Fruit fly (Drosophila melanogaster): ENCODE measurements around the gene Cortactin.

Cortactin gene

DNA sequence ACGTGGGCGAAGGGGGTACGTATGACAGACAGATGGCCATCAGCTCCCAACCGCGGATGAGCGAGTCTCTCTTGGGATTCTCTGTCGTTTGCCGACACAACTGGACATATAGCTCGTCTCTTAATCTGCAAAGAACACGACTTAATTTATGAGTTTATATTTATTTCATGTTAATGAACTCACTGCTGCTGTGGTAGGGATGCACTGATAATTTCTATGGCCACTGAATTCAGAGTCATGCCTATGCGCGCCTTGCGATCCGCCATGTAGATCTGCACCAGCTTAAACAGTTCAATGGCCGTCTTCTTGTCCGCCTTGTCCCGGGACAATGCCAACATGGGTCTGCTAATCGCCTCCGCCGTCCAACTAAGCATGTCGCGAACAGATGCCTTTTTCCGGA, 20.7 kb upstream of the Cortactin start:
- TF ChIP-seq CG32121 (GFP tag; IDR thresholded peaks at IDR 0.05) (no peak), EcR (GFP tag; optimal IDR thresholded peaks at IDR 0.05) (peak; percentile 87)

DNA sequence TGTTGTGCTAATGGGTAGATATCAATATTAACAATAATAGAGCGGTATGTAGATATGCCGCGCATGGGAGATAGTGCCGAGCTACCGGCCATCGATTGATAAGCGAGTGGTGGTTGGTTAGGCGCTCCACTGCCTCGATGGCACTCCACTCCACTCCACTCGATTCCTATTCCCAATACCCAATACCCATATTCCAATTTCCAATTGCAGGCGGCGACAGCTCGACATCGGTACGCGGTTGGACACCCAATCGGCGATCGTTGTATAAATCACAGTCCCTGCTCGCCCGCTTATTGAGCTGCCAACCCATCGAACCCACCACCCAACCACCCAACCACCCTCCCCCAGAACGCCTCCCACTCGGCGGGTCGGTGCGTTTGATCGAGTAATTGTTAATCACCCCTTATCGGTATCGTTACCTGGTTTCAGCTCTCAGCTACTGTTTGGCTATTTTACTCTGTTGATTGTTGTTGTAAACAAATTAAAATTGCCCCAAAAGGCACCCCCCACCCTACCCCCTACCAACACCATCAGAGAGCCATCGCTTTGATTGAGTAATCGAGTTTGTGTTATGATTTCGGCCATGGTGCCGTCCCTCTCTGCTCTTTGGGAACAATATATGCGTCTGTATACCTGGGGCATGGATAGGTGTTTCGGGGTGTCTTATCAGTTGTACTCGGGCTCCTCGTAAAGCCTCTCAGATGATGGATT, 16.8 kb upstream of the Cortactin start, which contains the start of gene HHEX:
TSS of gene HHEX (minus strand) at position 51 of the 711 bp plus-strand sequence.
- TF ChIP-seq CG4496 (GFP tag; IDR thresholded peaks at IDR 0.05) = no peak
- TF ChIP-seq rn (GFP tag; IDR thresholded peaks at IDR 0.05) = no peak
- no peak for TF ChIP-seq CG14655 (GFP tag; optimal IDR thresholded peaks at IDR 0.05)
- no peak for TF ChIP-seq fd96Ca (GFP tag; IDR thresholded peaks at IDR 0.05)
- no peak for TF ChIP-seq D1 (tag; optimal IDR thresholded peaks at IDR 0.05)
- TF ChIP-seq EcR (GFP tag; optimal IDR thresholded peaks at IDR 0.05) = no peak
- no peak for TF ChIP-seq CG13204 (GFP tag; optimal IDR thresholded peaks at IDR 0.05)
- no peak for TF ChIP-seq Snoo (tag; optimal IDR thresholded peaks at IDR 0.05)
- no peak for TF ChIP-seq CG8159 (tag; optimal IDR thresholded peaks at IDR 0.05)
- no peak for TF ChIP-seq CG10348 (GFP tag; IDR thresholded peaks at IDR 0.05)
- no peak for TF ChIP-seq CG34367 (tag; optimal IDR thresholded peaks at IDR 0.05)

DNA sequence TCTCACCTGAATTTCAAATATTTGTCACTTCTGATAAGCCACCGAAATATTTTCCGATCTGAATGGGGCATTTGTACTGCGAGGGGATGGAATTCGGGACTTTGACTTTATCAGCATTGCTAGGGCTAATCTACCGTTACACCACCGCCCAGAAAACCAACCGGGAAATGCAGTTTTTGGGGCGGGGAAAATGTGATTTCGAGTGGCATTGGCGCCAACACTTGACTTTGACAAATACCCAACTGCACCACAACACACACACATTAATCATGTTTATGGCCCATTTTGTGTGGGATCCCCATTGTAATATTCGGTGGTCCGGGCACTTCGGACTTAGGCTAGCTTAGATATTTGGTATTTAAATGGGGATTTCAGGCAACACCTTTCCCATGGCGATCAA, 14.7 kb upstream of the Cortactin start:
- no peak for TF ChIP-seq D1 (tag; optimal IDR thresholded peaks at IDR 0.05)
- no peak for TF ChIP-seq CG17806 (tag; optimal IDR thresholded peaks at IDR 0.05)
- TF ChIP-seq CG10348 (GFP tag; IDR thresholded peaks at IDR 0.05) = no peak
- TF ChIP-seq CG8301 (tag; optimal IDR thresholded peaks at IDR 0.05) = no peak
- no peak for TF ChIP-seq CG13204 (GFP tag; optimal IDR thresholded peaks at IDR 0.05)
- no peak for TF ChIP-seq CG4496 (GFP tag; IDR thresholded peaks at IDR 0.05)
- no peak for TF ChIP-seq CG12605 (GFP tag; IDR thresholded peaks at IDR 0.05)
- no peak for TF ChIP-seq gl (tag; optimal IDR thresholded peaks at IDR 0.05)
- no peak for TF ChIP-seq fd96Ca (GFP tag; IDR thresholded peaks at IDR 0.05)
- no peak for TF ChIP-seq CG14655 (GFP tag; optimal IDR thresholded peaks at IDR 0.05)
- TF ChIP-seq Pif1B (GFP tag; optimal IDR thresholded peaks at IDR 0.05) = no peak
- TF ChIP-seq Ets98B (GFP tag; IDR thresholded peaks at IDR 0.05) = no peak
- no peak for TF ChIP-seq EcR (GFP tag; optimal IDR thresholded peaks at IDR 0.05)
- no peak for TF ChIP-seq CG9948 (tag; optimal IDR thresholded peaks at IDR 0.05)

- TF ChIP-seq CG4496 (GFP tag; IDR thresholded peaks at IDR 0.05) (no peak), Ets98B (GFP tag; IDR thresholded peaks at IDR 0.05) (no peak), gl (tag; optimal IDR thresholded peaks at IDR 0.05) (no peak), CG14655 (GFP tag; optimal IDR thresholded peaks at IDR 0.05) (no peak), CG9948 (tag; optimal IDR thresholded peaks at IDR 0.05) (no peak), CG13204 (GFP tag; optimal IDR thresholded peaks at IDR 0.05) (no peak), CG34367 (tag; optimal IDR thresholded peaks at IDR 0.05) (no peak), EcR (GFP tag; optimal IDR thresholded peaks at IDR 0.05) (no peak), CG12605 (GFP tag; IDR thresholded peaks at IDR 0.05) (no peak), Pif1A (GFP tag; optimal IDR thresholded peaks at IDR 0.05) (no peak)
These were observed 13.9 kb upstream of the Cortactin start for dm6 chr3R:21078211-21078610.

DNA sequence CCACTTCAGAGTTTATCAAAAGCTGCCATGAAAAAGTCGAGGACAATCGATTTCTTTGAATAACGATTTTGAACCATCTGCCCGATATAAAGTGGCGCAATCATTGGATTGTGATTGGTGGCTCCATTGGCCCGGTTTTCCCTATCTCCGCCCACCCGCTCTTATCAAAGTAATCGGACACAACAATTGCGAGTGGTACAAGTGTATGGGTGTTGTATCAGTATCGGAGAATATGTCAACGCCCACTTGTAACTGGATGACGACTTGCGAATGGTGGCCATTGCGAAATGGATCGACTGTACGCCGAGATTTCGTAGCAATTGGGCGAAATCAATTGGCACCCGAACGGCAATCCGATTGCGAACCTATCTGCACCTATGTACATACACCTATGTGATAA, 13.3 kb upstream of the Cortactin start:
- TF ChIP-seq Ets98B (GFP tag; IDR thresholded peaks at IDR 0.05) (no peak), CG13204 (GFP tag; optimal IDR thresholded peaks at IDR 0.05) (no peak), CG15710 (tag; optimal IDR thresholded peaks at IDR 0.05) (no peak), gl (tag; optimal IDR thresholded peaks at IDR 0.05) (no peak), CG32121 (GFP tag; IDR thresholded peaks at IDR 0.05) (no peak), CG9948 (tag; optimal IDR thresholded peaks at IDR 0.05) (no peak), Pif1B (GFP tag; optimal IDR thresholded peaks at IDR 0.05) (no peak), Snoo (tag; optimal IDR thresholded peaks at IDR 0.05) (no peak), CG34367 (tag; optimal IDR thresholded peaks at IDR 0.05) (no peak), CG12605 (GFP tag; IDR thresholded peaks at IDR 0.05) (no peak), CG8159 (tag; optimal IDR thresholded peaks at IDR 0.05) (no peak), CG17806 (tag; optimal IDR thresholded peaks at IDR 0.05) (no peak), D1 (tag; optimal IDR thresholded peaks at IDR 0.05) (no peak), CG14655 (GFP tag; optimal IDR thresholded peaks at IDR 0.05) (no peak), CG10348 (GFP tag; IDR thresholded peaks at IDR 0.05) (no peak), fd96Ca (GFP tag; IDR thresholded peaks at IDR 0.05) (no peak)

DNA sequence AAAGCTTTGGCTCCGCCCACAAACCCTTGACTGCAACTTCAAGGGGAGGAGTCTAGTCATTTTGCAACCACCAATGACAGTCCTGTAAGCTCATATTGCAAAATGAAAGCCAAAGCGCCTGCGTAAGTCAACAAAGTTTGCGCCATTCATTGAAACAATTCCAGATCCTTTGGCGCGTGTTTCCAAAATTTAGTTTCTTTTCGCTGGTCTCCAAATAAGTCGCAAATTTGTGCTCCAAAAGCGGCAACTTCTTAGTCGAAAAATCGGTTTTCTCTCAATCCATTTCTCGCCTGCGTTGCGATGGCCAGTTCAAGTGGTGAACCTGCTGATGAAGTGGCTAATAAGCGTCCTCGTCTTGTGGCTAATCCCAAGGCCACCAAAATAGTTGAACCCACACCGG, 9.4 kb upstream of the Cortactin start, which contains the start of gene dmrt93B:
TSS of gene dmrt93B (plus strand) at position 301 of the 400 bp plus-strand sequence.
- TF ChIP-seq CG4496 (GFP tag; IDR thresholded peaks at IDR 0.05) (no peak), CG9948 (tag; optimal IDR thresholded peaks at IDR 0.05) (no peak), CG10348 (GFP tag; IDR thresholded peaks at IDR 0.05) (no peak), CG13204 (GFP tag; optimal IDR thresholded peaks at IDR 0.05) (no peak), Ets98B (GFP tag; IDR thresholded peaks at IDR 0.05) (no peak), CG14655 (GFP tag; optimal IDR thresholded peaks at IDR 0.05) (no peak), CG15710 (tag; optimal IDR thresholded peaks at IDR 0.05) (no peak), fd96Ca (GFP tag; IDR thresholded peaks at IDR 0.05) (no peak), Snoo (tag; optimal IDR thresholded peaks at IDR 0.05) (no peak)

DNA sequence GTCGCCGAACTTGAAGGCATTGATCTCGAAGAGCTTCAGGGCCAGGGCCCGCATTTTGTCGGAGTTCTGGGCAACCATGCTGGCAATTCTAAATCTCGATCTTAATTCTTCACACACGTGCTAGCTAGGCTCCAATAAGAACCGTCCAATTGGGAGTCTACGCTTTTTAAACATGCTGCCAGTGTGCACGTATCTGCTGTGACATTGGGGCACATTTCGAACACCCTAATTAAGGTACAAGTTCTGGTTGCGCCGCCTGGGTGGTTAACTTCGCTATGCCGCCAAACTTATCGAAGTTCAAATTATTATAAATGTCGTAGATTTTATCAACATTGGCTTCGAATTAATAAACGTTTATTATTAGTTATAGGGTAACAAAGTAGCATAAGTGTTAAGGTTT, 8.9 kb upstream of the Cortactin start, which contains the start of gene r-l:
TSS of gene r-l (minus strand) at position 179 of the 400 bp plus-strand sequence.
- no peak for TF ChIP-seq fd96Ca (GFP tag; IDR thresholded peaks at IDR 0.05)
- peak; percentile 22 for TF ChIP-seq EcR (GFP tag; optimal IDR thresholded peaks at IDR 0.05)
- TF ChIP-seq CG10348 (GFP tag; IDR thresholded peaks at IDR 0.05) = no peak

Data from whole organism, pupa.